ENCODE assay signal across 4 fruit fly cellular contexts in genomic region chr2L:14047170-14047632, dm6.
TF ChIP-seq lines count a peak whose summit lies in the region.

NimC4 (plus strand) TSS chr2L:14047582.

- no peak for TF ChIP-seq CTCF in whole organism, embryonic (GFP tag; optimal IDR thresholded peaks at IDR 0.05; lab: Kevin White, UChicago)

TF ChIP-seq in whole organism, embryonic, 481 proteins besides CTCF, POLR2A, EP300 and RAD21 (continues in another document):
- TF ChIP-seq slou (GFP tag; optimal IDR thresholded peaks at IDR 0.05; lab: Kevin White, UChicago) (peak; percentile 35), Opbp (GFP tag; IDR thresholded peaks at IDR 0.05; lab: Robert Waterston, UW; ENCODE audit: partially characterized antibody) (no peak), CG10654 (GFP tag; optimal IDR thresholded peaks at IDR 0.05; lab: Kevin White, UChicago) (peak; percentile 59), CG4617 (GFP tag; optimal IDR thresholded peaks at IDR 0.05; lab: Kevin White, UChicago; ENCODE audit: borderline replicate concordance) (peak; percentile 35), zfh2 (GFP tag; optimal IDR thresholded peaks at IDR 0.05; lab: Kevin White, UChicago) (no peak), Tbp (GFP tag; optimal IDR thresholded peaks at IDR 0.05; lab: Kevin White, UChicago) (no peak), CG17359 (tag; optimal IDR thresholded peaks at IDR 0.05; lab: Kevin White, UChicago) (peak; percentile 32), Dip2 (GFP tag; IDR thresholded peaks at IDR 0.05; lab: Robert Waterston, UW) (no peak), Atf6 (GFP tag; IDR thresholded peaks at IDR 0.05; lab: Robert Waterston, UW) (no peak), nerfin-1 (tag; optimal IDR thresholded peaks at IDR 0.05; lab: Kevin White, UChicago) (peak; percentile 69), CG30431 (GFP tag; optimal IDR thresholded peaks at IDR 0.05; lab: Kevin White, UChicago) (peak; percentile 89), Hand (GFP tag; optimal IDR thresholded peaks at IDR 0.05; lab: Kevin White, UChicago) (no peak), ranshi (GFP tag; IDR thresholded peaks at IDR 0.05; lab: Robert Waterston, UW) (no peak), Abd-B (GFP tag; optimal IDR thresholded peaks at IDR 0.05; lab: Kevin White, UChicago) (peak; percentile 63), vfl (GFP tag; optimal IDR thresholded peaks at IDR 0.05; lab: Kevin White, UChicago) (peak; percentile 67), Xbp1 (GFP tag; optimal IDR thresholded peaks at IDR 0.05; lab: Kevin White, UChicago) (peak; percentile 78), ERR (GFP tag; optimal IDR thresholded peaks at IDR 0.05; lab: Kevin White, UChicago) (peak; percentile 29), BEAF-32 (GFP tag; optimal IDR thresholded peaks at IDR 0.05; lab: Kevin White, UChicago) (no peak), odd (GFP tag; optimal IDR thresholded peaks at IDR 0.05; lab: Kevin White, UChicago) (no peak), E2f1 (GFP tag; IDR thresholded peaks at IDR 0.05; lab: Robert Waterston, UW) (0 out of 2 replicates have a peak, but pooled peaks have one; percentile 48), Hr78 (GFP tag; optimal IDR thresholded peaks at IDR 0.05; lab: Kevin White, UChicago) (peak in 1 of 2 experiments; percentile 84), CG16863 (GFP tag; optimal IDR thresholded peaks at IDR 0.05; lab: Kevin White, UChicago) (peak; percentile 70)

TF ChIP-seq in whole organism, prepupa, 60 proteins besides CTCF, POLR2A, EP300 and RAD21 (continues in another document):
- TF ChIP-seq achi (GFP tag; optimal IDR thresholded peaks at IDR 0.05; lab: Kevin White, UChicago) (peak; percentile 37), CG10669 (GFP tag; optimal IDR thresholded peaks at IDR 0.05; lab: Kevin White, UChicago) (peak; percentile 50), CG15336 (GFP tag; IDR thresholded peaks at IDR 0.05; lab: Robert Waterston, UW) (peak; percentile 76), eg (GFP tag; IDR thresholded peaks at IDR 0.05; lab: Robert Waterston, UW) (peak; percentile 74; the same call in 2 of the 3 replicates), CG6276 (GFP tag; optimal IDR thresholded peaks at IDR 0.05; lab: Kevin White, UChicago) (peak; percentile 25), Sox102F (GFP tag; optimal IDR thresholded peaks at IDR 0.05; lab: Kevin White, UChicago) (no peak), Sox15 (GFP tag; optimal IDR thresholded peaks at IDR 0.05; lab: Kevin White, UChicago) (no peak), Hr4 (GFP tag; optimal IDR thresholded peaks at IDR 0.05; lab: Kevin White, UChicago) (peak; percentile 71), salr (GFP tag; optimal IDR thresholded peaks at IDR 0.05; lab: Kevin White, UChicago) (peak; percentile 30 to 39), Gug (GFP tag; IDR thresholded peaks at IDR 0.05; lab: Robert Waterston, UW) (peak; percentile 78), OdsH (GFP tag; optimal IDR thresholded peaks at IDR 0.05; lab: Kevin White, UChicago) (peak; percentile 51), pdm3 (GFP tag; optimal IDR thresholded peaks at IDR 0.05; lab: Kevin White, UChicago) (peak; percentile 51), CG3032 (tag; optimal IDR thresholded peaks at IDR 0.05; lab: Kevin White, UChicago) (no peak), vri (GFP tag; optimal IDR thresholded peaks at IDR 0.05; lab: Kevin White, UChicago) (no peak), acj6 (GFP tag; optimal IDR thresholded peaks at IDR 0.05; lab: Kevin White, UChicago) (peak; percentile 42), Ets96B (tag; optimal IDR thresholded peaks at IDR 0.05; lab: Kevin White, UChicago) (peak; percentile 57), Eip75B (GFP tag; optimal IDR thresholded peaks at IDR 0.05; lab: Kevin White, UChicago) (peak; percentile 55), CG7368 (GFP tag; optimal IDR thresholded peaks at IDR 0.05; lab: Kevin White, UChicago) (peak; percentile 0), Eip78C (GFP tag; lab: Kevin White, UChicago) (peak; percentile 82), Blimp-1 (GFP tag; optimal IDR thresholded peaks at IDR 0.05; lab: Kevin White, UChicago) (no peak), ss (GFP tag; optimal IDR thresholded peaks at IDR 0.05; lab: Kevin White, UChicago) (peak; percentile 10 to 55), Lpt (GFP tag; optimal IDR thresholded peaks at IDR 0.05; lab: Kevin White, UChicago) (peak; percentile 53), CG4318 (GFP tag; optimal IDR thresholded peaks at IDR 0.05; lab: Kevin White, UChicago) (peak; percentile 43), CG6163 (GFP tag; IDR thresholded peaks at IDR 0.05; lab: Robert Waterston, UW) (peak; percentile 72)

TF ChIP-seq in whole organism, pupa, 21 proteins besides CTCF, POLR2A, EP300 and RAD21:
- peak; percentile 67 for TF ChIP-seq CG4496 (GFP tag; IDR thresholded peaks at IDR 0.05; lab: Robert Waterston, UW)
- TF ChIP-seq EcR (GFP tag; optimal IDR thresholded peaks at IDR 0.05; lab: Kevin White, UChicago) = no peak
- TF ChIP-seq CG8301 (tag; optimal IDR thresholded peaks at IDR 0.05; lab: Kevin White, UChicago) = peak; percentile 64
- TF ChIP-seq CG14655 (GFP tag; optimal IDR thresholded peaks at IDR 0.05; lab: Kevin White, UChicago) = peak; percentile 70
- TF ChIP-seq CG13204 (GFP tag; optimal IDR thresholded peaks at IDR 0.05; lab: Kevin White, UChicago) = no peak
- TF ChIP-seq Snoo (tag; optimal IDR thresholded peaks at IDR 0.05; lab: Kevin White, UChicago) = no peak
- TF ChIP-seq CG8159 (tag; optimal IDR thresholded peaks at IDR 0.05; lab: Kevin White, UChicago) = peak; percentile 64
- peak; percentile 67; the same call in 1 of the 2 replicates for TF ChIP-seq CG12605 (GFP tag; IDR thresholded peaks at IDR 0.05; lab: Robert Waterston, UW)
- TF ChIP-seq Pif1B (GFP tag; optimal IDR thresholded peaks at IDR 0.05; lab: Kevin White, UChicago) = no peak
- TF ChIP-seq CG15710 (tag; optimal IDR thresholded peaks at IDR 0.05; lab: Kevin White, UChicago) = peak; percentile 67
- TF ChIP-seq rn (GFP tag; IDR thresholded peaks at IDR 0.05; lab: Robert Waterston, UW) = peak; percentile 54; the same call in 1 of the 2 replicates
- TF ChIP-seq CG32121 (GFP tag; IDR thresholded peaks at IDR 0.05; lab: Robert Waterston, UW) = peak; percentile 54; the same call in 1 of the 2 replicates
- peak; percentile 56 for TF ChIP-seq Ets98B (GFP tag; IDR thresholded peaks at IDR 0.05; lab: Robert Waterston, UW)
- no peak for TF ChIP-seq CG17806 (tag; optimal IDR thresholded peaks at IDR 0.05; lab: Kevin White, UChicago)
- no peak for TF ChIP-seq D1 (tag; optimal IDR thresholded peaks at IDR 0.05; lab: Kevin White, UChicago)
- peak; percentile 51 for TF ChIP-seq CG34367 (tag; optimal IDR thresholded peaks at IDR 0.05; lab: Kevin White, UChicago)
- no peak for TF ChIP-seq CG10348 (GFP tag; IDR thresholded peaks at IDR 0.05; lab: Robert Waterston, UW)
- TF ChIP-seq Pif1A (GFP tag; optimal IDR thresholded peaks at IDR 0.05; lab: Kevin White, UChicago) = peak; percentile 22
- no peak for TF ChIP-seq CG9948 (tag; optimal IDR thresholded peaks at IDR 0.05; lab: Kevin White, UChicago)
- TF ChIP-seq gl (tag; optimal IDR thresholded peaks at IDR 0.05; lab: Kevin White, UChicago) = peak; percentile 38
- TF ChIP-seq fd96Ca (GFP tag; IDR thresholded peaks at IDR 0.05; lab: Robert Waterston, UW) = peak; percentile 79

TF ChIP-seq in whole organism, wandering third instar larva, 38 proteins besides CTCF, POLR2A, EP300 and RAD21:
- TF ChIP-seq dsf (GFP tag; optimal IDR thresholded peaks at IDR 0.05; lab: Kevin White, UChicago; ENCODE audit: borderline replicate concordance) = no peak
- peak; percentile 79 for TF ChIP-seq sv (GFP tag; optimal IDR thresholded peaks at IDR 0.05; lab: Kevin White, UChicago)

Comparison
In these comparisons a context has a peak if more than half of its experiments do, and no peak if none do; other contexts are left out.
1. Of the 7 proteins assayed by ChIP-seq in both whole organism, embryonic and whole organism, prepupa: peak only in whole organism, embryonic: Blimp-1 and Sox102F; only in whole organism, prepupa: CG16779 and Lpt; in both: Gug; in neither: 2.